Fruit fly (Drosophila melanogaster): ENCODE measurements around the gene Obp22a.

DNA sequence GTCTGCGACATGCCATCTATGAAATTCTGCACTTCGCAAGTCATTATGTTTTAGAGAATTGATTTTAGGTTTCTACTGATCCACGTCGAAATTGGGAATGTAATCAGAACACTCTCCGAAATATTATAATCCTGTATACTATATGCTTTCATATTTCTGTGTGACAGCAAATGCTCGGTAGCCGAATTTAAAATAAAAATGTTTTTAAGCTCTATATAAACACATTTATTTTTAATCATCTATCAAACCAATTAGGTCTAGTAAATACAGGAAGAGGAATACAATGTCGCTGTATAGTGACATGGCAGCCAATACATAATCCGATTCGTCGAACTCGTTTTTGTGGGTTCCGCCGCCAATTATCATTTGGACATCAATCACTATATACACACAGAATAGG is 46.4 kb downstream of the Obp22a start, which contains the start of gene CG15357:
- TF ChIP-seq CG8159 (tag; optimal IDR thresholded peaks at IDR 0.05) (no peak), CG17806 (tag; optimal IDR thresholded peaks at IDR 0.05) (no peak), CG13204 (GFP tag; optimal IDR thresholded peaks at IDR 0.05) (no peak), Pif1A (GFP tag; optimal IDR thresholded peaks at IDR 0.05) (no peak), CG4496 (GFP tag; IDR thresholded peaks at IDR 0.05) (no peak), Ets98B (GFP tag; IDR thresholded peaks at IDR 0.05) (no peak), CG32121 (GFP tag; IDR thresholded peaks at IDR 0.05) (no peak), CG34367 (tag; optimal IDR thresholded peaks at IDR 0.05) (no peak), EcR (GFP tag; optimal IDR thresholded peaks at IDR 0.05) (no peak), Pif1B (GFP tag; optimal IDR thresholded peaks at IDR 0.05) (no peak), Snoo (tag; optimal IDR thresholded peaks at IDR 0.05) (no peak)

Data from whole organism, pupa.